Worm (Caenorhabditis elegans): Measurements from ENCODE around the gene nep-15.

DNA sequence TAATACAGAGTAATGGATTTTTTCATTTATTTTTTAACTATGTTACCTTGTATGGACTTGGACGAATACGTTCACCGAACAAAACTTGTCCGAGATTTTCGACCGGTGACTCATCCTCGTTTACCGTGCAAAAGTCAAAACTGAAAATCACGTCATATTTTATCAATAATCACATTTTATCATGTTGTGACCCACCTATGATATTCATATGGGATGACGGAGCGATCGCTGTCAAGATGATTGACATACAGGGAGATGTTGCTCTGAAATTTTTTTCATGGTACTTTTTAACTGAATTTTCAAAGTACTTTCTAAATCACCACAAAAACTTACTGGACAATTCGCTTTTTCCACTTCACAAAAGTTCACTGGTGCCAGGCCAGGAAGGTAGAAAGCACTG lies 49.6 kb downstream of the nep-15 start:
- TF ChIP-seq hmbx-1 (tag; optimal IDR thresholded peaks at IDR 0.05) = no peak
- no peak for TF ChIP-seq tbx-37 (GFP tag; conservative IDR thresholded peaks at IDR 0.05)
- TF ChIP-seq hmg-4 (GFP tag; optimal IDR thresholded peaks at IDR 0.05) = no peak
- TF ChIP-seq tbx-11 (GFP tag; IDR thresholded peaks at IDR 0.05) = no peak
- no peak for TF ChIP-seq ceh-36 (tag; optimal IDR thresholded peaks at IDR 0.05)
- no peak for TF ChIP-seq ets-7 (tag; optimal IDR thresholded peaks at IDR 0.05)
- TF ChIP-seq ceh-13 (GFP tag; optimal IDR thresholded peaks at IDR 0.05) = no peak
- no peak for TF ChIP-seq scrt-1 (GFP tag; IDR thresholded peaks at IDR 0.05)
- TF ChIP-seq ama-1 (optimal IDR thresholded peaks at IDR 0.05) = no peak
- no peak for TF ChIP-seq pes-1 (GFP tag; IDR thresholded peaks at IDR 0.05)
- TF ChIP-seq sea-1 (GFP tag; conservative IDR thresholded peaks at IDR 0.05) = no peak
- no peak for TF ChIP-seq tra-4 (tag; optimal IDR thresholded peaks at IDR 0.05)
- no peak for TF ChIP-seq F13C5.2 (tag; optimal IDR thresholded peaks at IDR 0.05)

Data from whole organism, early embryonic.